Worm (Caenorhabditis elegans): ENCODE measurements around the gene W06G6.10.

ce11 chrV:16606313-16606712 lies 40.7 kb downstream of the W06G6.10 start, which contains the start of gene Y32B12C.1:
- TF ChIP-seq skn-1 (tag; optimal IDR thresholded peaks at IDR 0.05) (no peak), aly-2 (tag; optimal IDR thresholded peaks at IDR 0.05) (no peak), ztf-11 (tag; optimal IDR thresholded peaks at IDR 0.05) (no peak), alr-1 (tag; optimal IDR thresholded peaks at IDR 0.05; ENCODE audit: borderline replicate concordance) (no peak)

Measured in whole organism, L1 larva.